Worm (Caenorhabditis elegans): ENCODE data around the gene F18E3.13.

DNA sequence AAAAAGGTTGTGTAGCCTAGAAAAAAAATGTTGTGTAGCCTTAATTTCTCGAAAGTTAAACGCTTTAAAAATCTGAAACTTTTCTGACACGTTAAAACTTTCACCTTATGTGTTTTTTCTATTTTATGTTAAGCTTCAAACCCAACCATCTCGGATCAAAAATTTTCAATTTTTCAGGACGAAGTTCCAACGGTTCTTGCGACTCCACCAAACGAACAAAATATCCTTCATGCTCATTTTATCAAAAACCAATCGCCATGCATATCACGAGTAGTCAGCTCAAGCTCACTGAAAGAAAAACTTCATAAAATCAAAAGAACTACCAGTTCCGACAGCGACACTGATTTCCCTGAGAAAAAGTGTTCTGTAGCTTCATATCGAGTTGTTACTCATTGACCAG is 20.5 kb downstream of the F18E3.13 start:
- TF ChIP-seq tbx-11 (GFP tag; IDR thresholded peaks at IDR 0.05) = no peak
- no peak for TF ChIP-seq hnd-1 (tag; optimal IDR thresholded peaks at IDR 0.05)
- TF ChIP-seq B0310.2 (tag; optimal IDR thresholded peaks at IDR 0.05) = no peak
- no peak for TF ChIP-seq sea-1 (GFP tag; conservative IDR thresholded peaks at IDR 0.05)
- no peak for TF ChIP-seq tbx-37 (GFP tag; conservative IDR thresholded peaks at IDR 0.05)
- TF ChIP-seq ama-1 (optimal IDR thresholded peaks at IDR 0.05) = no peak
- no peak for TF ChIP-seq hmbx-1 (tag; optimal IDR thresholded peaks at IDR 0.05)
- TF ChIP-seq flt-1 (GFP tag; IDR thresholded peaks at IDR 0.05) = no peak
- no peak for TF ChIP-seq ceh-13 (GFP tag; optimal IDR thresholded peaks at IDR 0.05)
- no peak for TF ChIP-seq ceh-36 (tag; optimal IDR thresholded peaks at IDR 0.05)
- TF ChIP-seq F13C5.2 (tag; optimal IDR thresholded peaks at IDR 0.05) = no peak
- TF ChIP-seq pes-1 (GFP tag; IDR thresholded peaks at IDR 0.05) = no peak
